Worm (Caenorhabditis elegans) whole organism, L1 larva: Measurements from ENCODE around the gene srd-74.

Experiments
- C04F5.9 ChIP-seq: sonication (generic microtip); optimal IDR thresholded peaks from 2 replicates; lab custom pipeline; 2016; ENCODE audit warnings: missing genetic modification characterization, missing compliant biosample characterization
- C16A3.4 ChIP-seq: fragments of 150-350 bp; optimal IDR thresholded peaks from 2 replicates; lab custom pipeline; 2014; ENCODE audit warnings: missing biosample characterization, missing genetic modification characterization
- C34B4.2 ChIP-seq: sonication (generic microtip); optimal IDR thresholded peaks from 2 replicates; lab custom pipeline; 2017; ENCODE audit warnings: mild to moderate bottlenecking, missing genetic modification characterization, missing compliant biosample characterization
- Y116A8C.19 ChIP-seq: sonication (generic microtip); optimal IDR thresholded peaks from 2 replicates; lab custom pipeline; 2016; ENCODE audit warnings: missing compliant biosample characterization, missing genetic modification characterization, borderline replicate concordance
- aha-1 ChIP-seq: fragments of 150-350 bp; optimal IDR thresholded peaks from 2 replicates; lab custom pipeline; 2014; ENCODE audit warnings: missing biosample characterization, missing genetic modification characterization
- alr-1 ChIP-seq: fragments of 200-800 bp; sonication (Bioruptor generic); optimal IDR thresholded peaks from 2 replicates; lab custom pipeline; 2018; ENCODE audit warnings: borderline replicate concordance, mild to moderate bottlenecking, missing genetic modification characterization, missing compliant biosample characterization
- aly-2 ChIP-seq: fragments of 150-350 bp; optimal IDR thresholded peaks from 2 replicates; lab custom pipeline; 2014; ENCODE audit warnings: missing biosample characterization, missing genetic modification characterization
- ama-1 ChIP-seq: fragments of 150-350 bp; optimal IDR thresholded peaks from 2 replicates; lab custom pipeline; 2014
- blmp-1 ChIP-seq: fragments of 150-350 bp; optimal IDR thresholded peaks from 2 replicates; lab custom pipeline; 2014; ENCODE audit warnings: missing biosample characterization, missing genetic modification characterization
- ceh-63 ChIP-seq: fragments of 200-800 bp; sonication (Bioruptor generic); optimal IDR thresholded peaks from 2 replicates; lab custom pipeline; 2018; ENCODE audit warnings: mild to moderate bottlenecking, missing genetic modification characterization, missing compliant biosample characterization
- ceh-82 ChIP-seq, 3 experiments: fragments of 150-350 bp in 1 of 3; sonication (generic microtip) in 2 of 3; optimal IDR thresholded peaks; 2 replicates each; lab custom pipeline; 2014 to 2017; ENCODE audit warnings: missing biosample characterization in 3 of 3, missing genetic modification characterization in 3 of 3
- ceh-90 ChIP-seq: sonication (generic microtip); optimal IDR thresholded peaks from 2 replicates; lab custom pipeline; 2016; ENCODE audit warnings: missing genetic modification characterization, missing compliant biosample characterization
- ces-1 ChIP-seq: fragments of 150-350 bp; optimal IDR thresholded peaks from 2 replicates; lab custom pipeline; 2014; ENCODE audit warnings: missing biosample characterization, missing genetic modification reagents, missing genetic modification characterization
- dsc-1 ChIP-seq: sonication (generic microtip); optimal IDR thresholded peaks from 2 replicates; lab custom pipeline; 2016; ENCODE audit warnings: mild to moderate bottlenecking, missing genetic modification characterization, missing compliant biosample characterization
- efl-1 ChIP-seq, 4 experiments: fragments of 150-350 bp; optimal IDR thresholded peaks in 3 of 4; peaks in 1 of 4; 1 replicate in 1 of 4; 2 replicates in 3 of 4; lab custom pipeline; 2014; ENCODE audit warnings: missing biosample characterization in 2 of 4, missing genetic modification characterization in 2 of 4, missing genetic modification reagents in 2 of 4
- efl-3 ChIP-seq: fragments of 200-800 bp; sonication (Bioruptor generic); optimal IDR thresholded peaks from 2 replicates; lab custom pipeline; 2018; ENCODE audit warnings: mild to moderate bottlenecking, missing genetic modification characterization, missing compliant biosample characterization
- fos-1 ChIP-seq: fragments of 150-350 bp; optimal IDR thresholded peaks from 2 replicates; lab custom pipeline; 2014; ENCODE audit warnings: missing biosample characterization, missing genetic modification characterization
- grh-1 ChIP-seq: fragments of 200-800 bp; sonication (Bioruptor generic); IDR thresholded peaks from 2 replicates; pipeline ENCODE4 v1.3.6; 2022; ENCODE audit warnings: missing genetic modification reagents, missing genetic modification characterization, missing compliant biosample characterization
- hlh-4 ChIP-seq: sonication (generic microtip); optimal IDR thresholded peaks from 2 replicates; lab custom pipeline; 2016; ENCODE audit warnings: mild to moderate bottlenecking, missing genetic modification characterization, missing compliant biosample characterization
- hpl-2 ChIP-seq: fragments of 150-350 bp; optimal IDR thresholded peaks from 2 replicates; lab custom pipeline; 2014; ENCODE audit warnings: missing biosample characterization, missing genetic modification reagents, missing genetic modification characterization
- irx-1 ChIP-seq: sonication (generic microtip); optimal IDR thresholded peaks from 2 replicates; lab custom pipeline; 2016; ENCODE audit warnings: missing genetic modification characterization, missing compliant biosample characterization
- isw-1 ChIP-seq: fragments of 200-800 bp; sonication (Bioruptor generic); IDR thresholded peaks from 2 replicates; pipeline ENCODE4 v1.3.6; 2022; ENCODE audit warnings: missing genetic modification characterization, missing compliant biosample characterization
- jun-1 ChIP-seq: fragments of 150-350 bp; optimal IDR thresholded peaks from 2 replicates; lab custom pipeline; 2014; ENCODE audit warnings: missing biosample characterization, missing genetic modification reagents, missing genetic modification characterization
- lin-14 ChIP-seq: fragments of 200-800 bp; sonication (Bioruptor generic); optimal IDR thresholded peaks from 2 replicates; lab custom pipeline; 2018; ENCODE audit warnings: mild to moderate bottlenecking, missing genetic modification characterization, moderate library complexity, missing compliant biosample characterization
- lin-35 ChIP-seq, 2 experiments: fragments of 150-350 bp; optimal IDR thresholded peaks; 2 replicates each; lab custom pipeline; 2014; ENCODE audit warnings: missing biosample characterization in 2 of 2, missing genetic modification characterization in 2 of 2, missing genetic modification reagents in 2 of 2
- lir-3 ChIP-seq: sonication (generic microtip); optimal IDR thresholded peaks from 2 replicates; lab custom pipeline; 2016; ENCODE audit warnings: mild to moderate bottlenecking, missing genetic modification characterization, moderate library complexity, missing compliant biosample characterization; ENCODE audit not compliant: poor library complexity
- mab-9 ChIP-seq: fragments of 200-800 bp; sonication (Bioruptor generic); IDR thresholded peaks from 2 replicates; pipeline ENCODE4 v1.3.6; 2022; ENCODE audit warnings: missing genetic modification reagents, missing genetic modification characterization, missing compliant biosample characterization
- mdl-1 ChIP-seq, 2 experiments: fragments of 150-350 bp; optimal IDR thresholded peaks; 2 replicates each; lab custom pipeline; 2014 to 2017; ENCODE audit warnings: missing biosample characterization in 2 of 2, missing genetic modification characterization in 2 of 2, inconsistent platforms in 1 of 2
- mef-2 ChIP-seq: fragments of 150-350 bp; optimal IDR thresholded peaks from 2 replicates; lab custom pipeline; 2014; ENCODE audit warnings: missing biosample characterization, missing genetic modification characterization
- nhr-12 ChIP-seq: sonication (generic microtip); optimal IDR thresholded peaks from 2 replicates; lab custom pipeline; 2017; ENCODE audit warnings: missing biosample characterization, missing genetic modification characterization
- nhr-19 ChIP-seq: fragments of 200-800 bp; sonication (Bioruptor generic); conservative IDR thresholded peaks from 2 replicates; pipeline ENCODE4 v1.3.6; 2022; ENCODE audit warnings: missing genetic modification characterization, missing compliant biosample characterization
- nhr-47 ChIP-seq: sonication (generic microtip); optimal IDR thresholded peaks from 2 replicates; lab custom pipeline; 2016; ENCODE audit warnings: mild to moderate bottlenecking, missing genetic modification characterization, moderate library complexity, missing compliant biosample characterization
- nhr-71 ChIP-seq: sonication (generic microtip); optimal IDR thresholded peaks from 2 replicates; lab custom pipeline; 2016; ENCODE audit warnings: mild to moderate bottlenecking, missing genetic modification characterization, moderate library complexity, missing compliant biosample characterization
- nhr-76 ChIP-seq: sonication (generic microtip); optimal IDR thresholded peaks from 2 replicates; lab custom pipeline; 2017; ENCODE audit warnings: missing biosample characterization, missing genetic modification characterization
- nhr-77 ChIP-seq: fragments of 150-350 bp; optimal IDR thresholded peaks from 2 replicates; lab custom pipeline; 2014; ENCODE audit warnings: missing biosample characterization, missing genetic modification characterization
- nhr-84 ChIP-seq: sonication (generic microtip); optimal IDR thresholded peaks from 2 replicates; lab custom pipeline; 2017; ENCODE audit warnings: missing biosample characterization, missing genetic modification characterization
- nhr-85 ChIP-seq: sonication (generic microtip); peaks from one replicate; lab custom pipeline; 2016; ENCODE audit warnings: missing genetic modification characterization, inconsistent platforms, missing compliant biosample characterization
- pag-3 ChIP-seq: sonication (generic microtip); optimal IDR thresholded peaks from 2 replicates; lab custom pipeline; 2017; ENCODE audit warnings: missing genetic modification characterization, mild to moderate bottlenecking, missing compliant biosample characterization, antibody characterized with exemption, borderline replicate concordance; ENCODE audit not compliant: insufficient read depth
- pax-3 ChIP-seq: fragments of 200-800 bp; sonication (Bioruptor generic); optimal IDR thresholded peaks from 2 replicates; lab custom pipeline; 2018; ENCODE audit warnings: mild to moderate bottlenecking, missing genetic modification characterization, moderate library complexity, missing compliant biosample characterization
- pqm-1 ChIP-seq: sonication (generic microtip); optimal IDR thresholded peaks from 3 replicates; lab custom pipeline; 2017; ENCODE audit warnings: missing biosample characterization, missing genetic modification characterization
- skn-1 ChIP-seq: fragments of 150-350 bp; optimal IDR thresholded peaks from 2 replicates; lab custom pipeline; 2014; ENCODE audit warnings: missing biosample characterization, missing genetic modification characterization
- snpc-4 ChIP-seq: fragments of 150-350 bp; optimal IDR thresholded peaks from 2 replicates; lab custom pipeline; 2014; ENCODE audit warnings: missing biosample characterization, missing genetic modification characterization
- sox-4 ChIP-seq: sonication (generic microtip); optimal IDR thresholded peaks from 2 replicates; lab custom pipeline; 2016; ENCODE audit warnings: missing genetic modification characterization, missing compliant biosample characterization
- sptf-1 ChIP-seq: fragments of 150-350 bp; optimal IDR thresholded peaks from 2 replicates; lab custom pipeline; 2014; ENCODE audit warnings: missing biosample characterization, missing genetic modification characterization
- tlp-1 ChIP-seq: fragments of 150-350 bp; optimal IDR thresholded peaks from 2 replicates; lab custom pipeline; 2014; ENCODE audit warnings: missing biosample characterization, missing genetic modification characterization
- unc-130 ChIP-seq: fragments of 150-350 bp; optimal IDR thresholded peaks from 2 replicates; lab custom pipeline; 2017; ENCODE audit warnings: missing biosample characterization, missing genetic modification characterization, inconsistent platforms
- unc-30 ChIP-seq: sonication (generic microtip); optimal IDR thresholded peaks from 2 replicates; lab custom pipeline; 2017; ENCODE audit warnings: missing biosample characterization, missing genetic modification characterization
- unc-62 ChIP-seq: fragments of 150-350 bp; optimal IDR thresholded peaks from 2 replicates; lab custom pipeline; 2014; ENCODE audit warnings: missing biosample characterization, missing genetic modification reagents, missing genetic modification characterization
- unc-98 ChIP-seq: fragments of 200-800 bp; sonication (Bioruptor generic); IDR thresholded peaks from 2 replicates; pipeline ENCODE4 v1.3.6; 2022; ENCODE audit warnings: missing genetic modification characterization, missing compliant biosample characterization
- vab-15 ChIP-seq: sonication (generic microtip); optimal IDR thresholded peaks from 2 replicates; lab custom pipeline; 2017; ENCODE audit warnings: missing genotype, mild to moderate bottlenecking, missing genetic modification characterization, missing compliant biosample characterization
- xbp-1 ChIP-seq: sonication (generic microtip); optimal IDR thresholded peaks from 2 replicates; lab custom pipeline; 2016; ENCODE audit warnings: missing genetic modification characterization, missing compliant biosample characterization
- zag-1 ChIP-seq: fragments of 150-350 bp; optimal IDR thresholded peaks from 2 replicates; lab custom pipeline; 2014; ENCODE audit warnings: missing biosample characterization, missing genetic modification characterization
- ztf-11 ChIP-seq, 2 experiments: sonication (generic microtip); optimal IDR thresholded peaks; 2 replicates each; lab custom pipeline; 2016 to 2017; ENCODE audit warnings: missing genetic modification characterization in 2 of 2, missing biosample characterization in 1 of 2, missing compliant biosample characterization in 1 of 2
- ztf-4 ChIP-seq: fragments of 150-350 bp; optimal IDR thresholded peaks from 2 replicates; lab custom pipeline; 2014; ENCODE audit warnings: missing biosample characterization, missing genetic modification characterization

srd-74 gene

DNA sequence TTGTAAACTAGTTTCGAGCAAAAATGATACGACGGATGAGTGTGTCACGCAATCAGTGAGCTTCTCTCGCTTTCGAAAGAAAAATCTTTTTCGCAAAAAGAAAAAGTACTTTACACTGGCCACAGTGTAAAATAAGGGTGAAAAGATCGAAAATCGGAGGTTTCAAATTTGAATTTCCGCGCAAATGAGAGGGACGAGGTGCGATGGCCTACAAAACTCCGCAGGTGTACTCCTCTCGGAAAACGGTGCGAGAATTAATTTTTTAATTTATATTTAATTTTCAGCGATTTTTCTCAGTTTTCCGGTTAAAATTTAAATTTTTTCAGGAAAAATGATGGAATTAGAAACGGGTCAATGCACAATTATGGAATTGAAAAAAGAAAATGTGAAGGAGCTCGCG is 35.2 kb upstream of the srd-74 start, which contains the start of gene mrt-2 (continued):
- TF ChIP-seq dsc-1, result peak; percentile 95
- no peak for TF ChIP-seq ama-1 (lab: Kevin White, UChicago)
- peak; percentile 82 for TF ChIP-seq grh-1 (GFP tag; lab: Robert Waterston, UW)
- TF ChIP-seq efl-3, result peak; percentile 19
- TF ChIP-seq mab-9 (GFP tag; lab: Robert Waterston, UW), result peak; percentile 60
- no peak for TF ChIP-seq nhr-84
- TF ChIP-seq mef-2 (tag; lab: Kevin White, UChicago), result no peak
- TF ChIP-seq aly-2 (tag; lab: Kevin White, UChicago), result peak; percentile 47
- no peak for TF ChIP-seq sptf-1 (tag; lab: Kevin White, UChicago)
- TF ChIP-seq pag-3 (tag; lab: Kevin White, UChicago), result no peak
- TF ChIP-seq C16A3.4 (tag; lab: Kevin White, UChicago), result peak; percentile 68
- TF ChIP-seq hpl-2 (GFP tag; lab: Kevin White, UChicago), result no peak
- TF ChIP-seq pax-3, result peak; percentile 95
- TF ChIP-seq fos-1 (tag; lab: Kevin White, UChicago), result peak; percentile 48
- TF ChIP-seq snpc-4, result peak; percentile 37
- peak; percentile 93 for TF ChIP-seq sox-4 (tag; lab: Kevin White, UChicago)
- peak; percentile 97 for TF ChIP-seq nhr-85 (tag; lab: Kevin White, UChicago)
- peak; percentile 90 for TF ChIP-seq Y116A8C.19 (tag; lab: Kevin White, UChicago)
- TF ChIP-seq mdl-1 (tag; optimal IDR thresholded peaks at IDR 0.05; lab: Kevin White, UChicago), result peak in 1 of 2 experiments; percentile 58
- peak; percentile 95 to 97 for TF ChIP-seq efl-1 (optimal IDR thresholded peaks at IDR 0.05; lab: Kevin White, UChicago)
- peak; percentile 97 to 100 for TF ChIP-seq efl-1 (GFP tag; optimal IDR thresholded peaks at IDR 0.05 in 1 of 2; lab: Kevin White, UChicago)
- TF ChIP-seq ceh-63, result peak; percentile 6
- TF ChIP-seq ztf-4 (tag; lab: Kevin White, UChicago), result no peak
- TF ChIP-seq lir-3 (tag; lab: Kevin White, UChicago), result no peak
- peak; percentile 95 for TF ChIP-seq nhr-71 (tag; lab: Kevin White, UChicago)
- TF ChIP-seq unc-30 (tag; lab: Kevin White, UChicago), result no peak
- peak; percentile 90 for TF ChIP-seq nhr-19 (GFP tag; lab: Robert Waterston, UW)
- peak; percentile 14 for TF ChIP-seq nhr-77 (tag; lab: Kevin White, UChicago)
- TF ChIP-seq ces-1, result no peak
- TF ChIP-seq pqm-1 (tag; lab: Kevin White, UChicago), result no peak
- peak; percentile 90 for TF ChIP-seq unc-98 (GFP tag; lab: Robert Waterston, UW)
- peak; percentile 91 for TF ChIP-seq C04F5.9 (tag; lab: Kevin White, UChicago)
- TF ChIP-seq lin-35 (GFP tag; optimal IDR thresholded peaks at IDR 0.05; lab: Kevin White, UChicago), result peak; percentile 97 to 98
- peak; percentile 76 for TF ChIP-seq unc-130 (tag; lab: Kevin White, UChicago)
- peak; percentile 49 for TF ChIP-seq C34B4.2 (tag; lab: Kevin White, UChicago)
- TF ChIP-seq alr-1 (tag; lab: Kevin White, UChicago), result no peak
- peak; percentile 95 for TF ChIP-seq nhr-47 (tag; lab: Kevin White, UChicago)
- peak; percentile 18 to 68 (median 67) for TF ChIP-seq ceh-82 (tag; optimal IDR thresholded peaks at IDR 0.05; lab: Kevin White, UChicago)
- TF ChIP-seq hlh-4, result peak; percentile 60
- TF ChIP-seq irx-1 (tag; lab: Kevin White, UChicago), result peak; percentile 96
- no peak for TF ChIP-seq lin-14 (GFP tag; lab: Kevin White, UChicago)
- TF ChIP-seq unc-62 (GFP tag; lab: Kevin White, UChicago), result no peak
- TF ChIP-seq zag-1 (tag; lab: Kevin White, UChicago), result no peak
- TF ChIP-seq vab-15 (tag; lab: Kevin White, UChicago), result peak; percentile 64
- TF ChIP-seq tlp-1 (tag; lab: Kevin White, UChicago), result no peak
- peak; percentile 99 for TF ChIP-seq ceh-90 (tag; lab: Kevin White, UChicago)
- no peak for TF ChIP-seq aha-1 (tag; lab: Kevin White, UChicago)
- TF ChIP-seq xbp-1 (tag; lab: Kevin White, UChicago), result peak; percentile 88
- no peak for TF ChIP-seq nhr-12
- peak; percentile 78 for TF ChIP-seq isw-1
- peak in 1 of 2 experiments; percentile 95 for TF ChIP-seq ztf-11 (tag; optimal IDR thresholded peaks at IDR 0.05; lab: Kevin White, UChicago)
- TF ChIP-seq skn-1 (tag; lab: Kevin White, UChicago), result peak; percentile 78
- no peak for TF ChIP-seq nhr-76
- TF ChIP-seq blmp-1, result peak; percentile 69
- peak; percentile 34 for TF ChIP-seq jun-1 (tag; lab: Kevin White, UChicago)
